Fruit fly (Drosophila melanogaster): Measurements from ENCODE around the gene mei-41.
A peak's percentile ranks its signal among the peaks of the same experiment; 100 is the strongest.

- TF ChIP-seq CG34406 (GFP tag; optimal IDR thresholded peaks at IDR 0.05) (no peak), Sox102F (GFP tag; optimal IDR thresholded peaks at IDR 0.05) (no peak), Met (GFP tag; optimal IDR thresholded peaks at IDR 0.05) (no peak), CG8632 (GFP tag; optimal IDR thresholded peaks at IDR 0.05) (no peak), CG3032 (tag; optimal IDR thresholded peaks at IDR 0.05) (peak; percentile 28), Hr4 (GFP tag; optimal IDR thresholded peaks at IDR 0.05) (peak; percentile 39), fkh (GFP tag; optimal IDR thresholded peaks at IDR 0.05) (no peak), CG16779 (tag; optimal IDR thresholded peaks at IDR 0.05) (no peak), vri (GFP tag; optimal IDR thresholded peaks at IDR 0.05) (peak; percentile 5)
Measured at dm6 chrX:16373541-16373940, 18.0 kb upstream of the mei-41 start.

All from whole organism, prepupa.